Worm (Caenorhabditis elegans): ENCODE results near the gene Y43F8C.11.
"Not testable (repeated sequence)": the region's sequence is repeated elsewhere in the genome, so short reads cannot be mapped to it uniquely, and the experiment has no call there.

Gene Y43F8C.11

ce11 chrV:19691954-19692353 lies 21.9 kb downstream of the Y43F8C.11 start:
- TF ChIP-seq ztf-11 (tag; optimal IDR thresholded peaks at IDR 0.05) (no peak), mdl-1 (tag; optimal IDR thresholded peaks at IDR 0.05) (no peak), unc-55 (GFP tag; optimal IDR thresholded peaks at IDR 0.05) (no peak), aly-2 (tag; optimal IDR thresholded peaks at IDR 0.05) (no peak), unc-62 (GFP tag; optimal IDR thresholded peaks at IDR 0.05) (no peak), nhr-11 (tag; optimal IDR thresholded peaks at IDR 0.05) (no peak), mbf-1 (tag; optimal IDR thresholded peaks at IDR 0.05) (no peak), nhr-25 (tag; optimal IDR thresholded peaks at IDR 0.05) (no peak), blmp-1 (tag; optimal IDR thresholded peaks at IDR 0.05; ENCODE audit: insufficient read depth) (no peak), alr-1 (tag; optimal IDR thresholded peaks at IDR 0.05) (no peak)

DNA sequence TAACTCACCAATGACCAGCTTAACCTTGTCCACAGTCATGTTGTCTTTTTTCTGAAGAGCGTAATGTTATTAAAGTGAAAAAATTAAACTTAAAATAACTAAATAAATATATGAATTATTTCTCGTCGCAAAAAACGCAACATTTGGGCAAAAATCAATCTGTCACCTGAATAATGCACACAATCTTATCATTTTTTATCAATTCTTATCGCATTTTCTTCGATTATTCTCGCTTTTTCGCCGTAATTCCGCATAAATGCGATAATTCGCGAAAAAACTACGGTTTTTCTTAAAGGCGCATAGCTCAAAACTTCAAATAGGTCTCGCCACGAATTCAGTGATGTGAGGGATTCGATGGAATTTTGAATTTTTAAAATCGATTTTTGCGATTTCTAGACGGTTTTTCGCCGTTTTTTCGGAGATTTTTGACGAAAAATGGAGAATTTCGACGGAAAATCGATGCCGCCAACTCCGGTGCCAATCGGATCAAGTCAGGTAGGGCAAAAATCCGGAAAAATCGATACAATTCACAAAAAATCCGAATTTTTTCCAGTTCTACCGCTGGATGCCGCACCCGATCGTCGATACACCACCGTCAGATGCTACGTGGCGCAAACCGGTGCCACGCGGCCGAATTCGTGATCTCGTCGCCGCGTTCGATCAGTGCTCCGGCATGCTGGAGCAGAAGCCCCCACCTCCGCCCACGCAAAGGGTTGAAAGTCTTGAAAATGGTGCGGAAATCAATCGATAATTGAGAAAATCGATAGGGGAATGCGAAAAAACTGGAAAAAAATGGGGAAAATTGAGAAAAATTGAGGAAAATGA lies 27.5 kb downstream of the Y43F8C.11 start, which contains the start of the genes Y43F8C.13 and ani-3:
Y43F8C.13 (minus strand) TSS at position 51 of the 825 bp plus-strand sequence.
ani-3 (plus strand) TSS at position 385 of the 825 bp plus-strand sequence.
- TF ChIP-seq fos-1 (tag; optimal IDR thresholded peaks at IDR 0.05) (peak; percentile 80), snpc-4 (tag; optimal IDR thresholded peaks at IDR 0.05) (no peak), sma-3 (GFP tag; optimal IDR thresholded peaks at IDR 0.05) (no peak), unc-55 (GFP tag; optimal IDR thresholded peaks at IDR 0.05) (no peak), egl-27 (tag; optimal IDR thresholded peaks at IDR 0.05) (no peak), ztf-4 (tag; optimal IDR thresholded peaks at IDR 0.05) (no peak)

DNA sequence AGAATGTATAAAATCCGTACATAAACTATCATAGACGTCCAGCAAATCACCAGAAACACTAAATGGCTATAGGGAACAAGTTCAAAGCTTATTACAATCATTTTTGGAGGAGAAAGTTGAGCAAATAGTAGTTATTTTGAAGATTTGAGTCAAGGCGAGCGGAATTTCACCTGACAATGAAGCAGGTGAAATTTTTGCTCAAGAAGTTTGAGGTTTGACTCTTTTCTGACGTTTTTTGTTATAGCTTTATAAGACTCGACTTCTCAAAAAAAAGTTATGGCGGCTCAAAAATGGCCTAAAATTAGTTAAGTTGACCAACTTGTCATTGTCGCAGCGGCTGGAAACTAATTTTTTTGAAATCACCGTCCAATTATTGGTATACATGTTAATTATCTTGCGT lies 38.8 kb downstream of the Y43F8C.11 start, which contains the start of gene srv-3:
srv-3 (minus strand) TSS at position 101 of the 400 bp plus-strand sequence.
- TF ChIP-seq peb-1 (tag; optimal IDR thresholded peaks at IDR 0.05) (no peak), sem-4 (tag; optimal IDR thresholded peaks at IDR 0.05) (no peak), nhr-25 (tag; optimal IDR thresholded peaks at IDR 0.05) (no peak), dmd-4 (tag; optimal IDR thresholded peaks at IDR 0.05) (no peak), blmp-1 (tag; optimal IDR thresholded peaks at IDR 0.05; ENCODE audit: insufficient read depth) (no peak), ceh-16 (tag; optimal IDR thresholded peaks at IDR 0.05) (no peak), sma-9 (GFP tag; optimal IDR thresholded peaks at IDR 0.05) (no peak), sma-9 (tag; optimal IDR thresholded peaks at IDR 0.05) (no peak), zag-1 (tag; optimal IDR thresholded peaks at IDR 0.05) (no peak), ama-1 (optimal IDR thresholded peaks at IDR 0.05) (no peak), ZK546.5 (tag; optimal IDR thresholded peaks at IDR 0.05) (no peak), snpc-4 (tag; optimal IDR thresholded peaks at IDR 0.05) (no peak), nhr-23 (tag; optimal IDR thresholded peaks at IDR 0.05) (no peak), elt-3 (tag; optimal IDR thresholded peaks at IDR 0.05) (no peak), alr-1 (tag; optimal IDR thresholded peaks at IDR 0.05) (no peak), lin-39 (tag; optimal IDR thresholded peaks at IDR 0.05) (no peak), aly-2 (tag; optimal IDR thresholded peaks at IDR 0.05) (no peak), F13H6.1 (tag; optimal IDR thresholded peaks at IDR 0.05) (no peak), nhr-21 (tag; optimal IDR thresholded peaks at IDR 0.05) (no peak), nhr-129 (tag; optimal IDR thresholded peaks at IDR 0.05) (no peak), mbf-1 (tag; optimal IDR thresholded peaks at IDR 0.05) (no peak)

DNA sequence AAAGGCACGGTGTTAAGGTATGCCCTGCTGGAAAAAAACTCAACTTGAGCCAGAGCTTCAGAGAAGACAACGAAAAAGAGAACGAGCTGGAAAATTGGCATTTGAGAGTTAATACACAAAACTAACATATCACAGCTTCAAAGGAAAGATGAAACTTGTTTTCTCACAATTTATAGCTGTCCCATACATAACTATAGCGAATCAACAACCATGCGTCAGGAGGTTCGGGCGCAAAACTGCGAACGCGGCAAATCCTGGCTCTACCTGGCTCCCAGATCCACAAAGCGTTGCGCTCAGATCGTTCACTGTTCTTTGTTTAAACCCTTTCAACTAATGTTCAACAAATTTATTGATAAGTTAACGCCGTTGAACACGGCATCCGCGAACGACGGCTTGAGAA lies 40.5 kb downstream of the Y43F8C.11 start, which contains the start of gene Y43F8C.15:
Y43F8C.15 (minus strand) TSS at position 101 of the 400 bp plus-strand sequence.
- TF ChIP-seq dmd-4, nhr-25, nhr-21 (tag; optimal IDR thresholded peaks at IDR 0.05): not testable (repeated sequence)

DNA sequence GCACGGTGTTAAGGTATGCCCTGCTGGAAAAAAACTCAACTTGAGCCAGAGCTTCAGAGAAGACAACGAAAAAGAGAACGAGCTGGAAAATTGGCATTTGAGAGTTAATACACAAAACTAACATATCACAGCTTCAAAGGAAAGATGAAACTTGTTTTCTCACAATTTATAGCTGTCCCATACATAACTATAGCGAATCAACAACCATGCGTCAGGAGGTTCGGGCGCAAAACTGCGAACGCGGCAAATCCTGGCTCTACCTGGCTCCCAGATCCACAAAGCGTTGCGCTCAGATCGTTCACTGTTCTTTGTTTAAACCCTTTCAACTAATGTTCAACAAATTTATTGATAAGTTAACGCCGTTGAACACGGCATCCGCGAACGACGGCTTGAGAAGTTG lies 41.6 kb downstream of the Y43F8C.11 start, which contains the start of gene Y43F8C.23:
Y43F8C.23 (minus strand) TSS at position 101 of the 400 bp plus-strand sequence.
- TF ChIP-seq Y55F3AM.14 (GFP tag; optimal IDR thresholded peaks at IDR 0.05); skn-1 (tag; optimal IDR thresholded peaks at IDR 0.05); C34F6.9 (tag; optimal IDR thresholded peaks at IDR 0.05): not testable (repeated sequence)

All from whole organism, L2 larva.